Fruit fly (Drosophila melanogaster) whole organism, adult: Measurements from ENCODE around the gene Gr32a.

ENCODE experiments used
- CG33017 ChIP-seq: fragments of 200-800 bp; sonication (Bioruptor generic); optimal IDR thresholded peaks from 2 replicates; lab custom pipeline; 2018; ENCODE audit warnings: missing biosample characterization, mild to moderate bottlenecking, missing genetic modification characterization, moderate library complexity
- CG5204 ChIP-seq: fragments of 200-800 bp; sonication (Bioruptor generic); optimal IDR thresholded peaks from 2 replicates; lab custom pipeline; 2016; ENCODE audit warnings: missing biosample characterization, missing genetic modification characterization
- CG7045 ChIP-seq: fragments of 200-800 bp; sonication (Bioruptor generic); optimal IDR thresholded peaks from 2 replicates; lab custom pipeline; 2017; ENCODE audit warnings: missing biosample characterization, mild to moderate bottlenecking, missing genetic modification characterization
- CG7101 ChIP-seq: fragments of 200-800 bp; sonication (Bioruptor generic); optimal IDR thresholded peaks from 2 replicates; lab custom pipeline; 2018; ENCODE audit warnings: missing biosample characterization, mild to moderate bottlenecking, missing genetic modification characterization, moderate library complexity
- Hr96 ChIP-seq: fragments of 200-800 bp; sonication (Bioruptor generic); optimal IDR thresholded peaks from 2 replicates; lab custom pipeline; 2016; ENCODE audit warnings: missing biosample characterization, missing genetic modification characterization
- Mnt ChIP-seq: fragments of 200-800 bp; sonication (Bioruptor generic); optimal IDR thresholded peaks from 2 replicates; lab custom pipeline; 2016; ENCODE audit warnings: missing biosample characterization, mild to moderate bottlenecking, missing genetic modification characterization
- bab1 ChIP-seq: fragments of 200-800 bp; sonication (Bioruptor generic); optimal IDR thresholded peaks from 3 replicates; lab custom pipeline; 2019; ENCODE audit warnings: missing biosample characterization, mild to moderate bottlenecking, missing genetic modification characterization, moderate library complexity
- cic ChIP-seq: fragments of 200-800 bp; sonication (Bioruptor generic); optimal IDR thresholded peaks from 2 replicates; lab custom pipeline; 2017; ENCODE audit warnings: missing biosample characterization, mild to moderate bottlenecking, missing genetic modification characterization, moderate library complexity
- cnc ChIP-seq, 2 experiments: fragments of >200 bp; optimal IDR thresholded peaks; 2 replicates each; lab custom pipeline; 2017
- kay ChIP-seq: fragments of 200-800 bp; sonication (Bioruptor generic); peaks from one replicate; lab custom pipeline; 2016; ENCODE audit warnings: missing biosample characterization, missing genetic modification characterization, borderline replicate concordance
- pad ChIP-seq: fragments of 200-800 bp; sonication (Bioruptor generic); optimal IDR thresholded peaks from 3 replicates; lab custom pipeline; 2017; ENCODE audit warnings: missing biosample characterization, missing genetic modification characterization, mild to moderate bottlenecking, moderate library complexity, missing genetic modification reagents
- toe ChIP-seq: fragments of 200-800 bp; sonication (Bioruptor generic); optimal IDR thresholded peaks from 2 replicates; lab custom pipeline; 2016; ENCODE audit warnings: missing biosample characterization, missing genetic modification characterization

- TF ChIP-seq CG7045 (GFP tag; lab: Kevin White, UChicago) (peak; percentile 97), CG5204 (GFP tag; lab: Kevin White, UChicago) (peak; percentile 94), CG33017 (tag; lab: Kevin White, UChicago) (peak; percentile 97), kay (no peak), bab1 (GFP tag; lab: Kevin White, UChicago) (peak; percentile 98), CG7101 (tag; lab: Kevin White, UChicago) (peak; percentile 97), Mnt (GFP tag; lab: Kevin White, UChicago) (peak; percentile 66), toe (peak; percentile 95), Hr96 (GFP tag; lab: Kevin White, UChicago) (peak; percentile 88), cnc (optimal IDR thresholded peaks at IDR 0.05; lab: Kevin White, UChicago) (peak; percentile 78 to 85), cic (GFP tag; lab: Kevin White, UChicago) (peak; percentile 63), pad (GFP tag; lab: Kevin White, UChicago) (peak; percentile 86)
These were observed 41.5 kb downstream of the Gr32a start, which contains the start of gene CG6287 for dm6 chr2L:11155166-11155958.
